Fruit fly (Drosophila melanogaster): ENCODE measurements around the gene CG6324.

dm6 chrX:15465410-15465809, 10.5 kb upstream of the CG6324 start:
- TF ChIP-seq dmrt93B (GFP tag; optimal IDR thresholded peaks at IDR 0.05) (no peak), Mio (GFP tag; optimal IDR thresholded peaks at IDR 0.05) (no peak), OdsH (GFP tag; optimal IDR thresholded peaks at IDR 0.05) (no peak), fru (GFP tag; optimal IDR thresholded peaks at IDR 0.05) (no peak)

Data from whole organism, wandering third instar larva.